Fruit fly (Drosophila melanogaster) S2 (cell line): ENCODE measurements around the gene CG34241.

Experiments used
- CG8478 ChIP-seq: fragments of >200 bp; optimal IDR thresholded peaks from 2 replicates; lab custom pipeline; 2018
- CTCF ChIP-seq, 2 experiments: fragments of >200 bp; optimal IDR thresholded peaks; 2 replicates each; lab custom pipeline; 2018

DNA sequence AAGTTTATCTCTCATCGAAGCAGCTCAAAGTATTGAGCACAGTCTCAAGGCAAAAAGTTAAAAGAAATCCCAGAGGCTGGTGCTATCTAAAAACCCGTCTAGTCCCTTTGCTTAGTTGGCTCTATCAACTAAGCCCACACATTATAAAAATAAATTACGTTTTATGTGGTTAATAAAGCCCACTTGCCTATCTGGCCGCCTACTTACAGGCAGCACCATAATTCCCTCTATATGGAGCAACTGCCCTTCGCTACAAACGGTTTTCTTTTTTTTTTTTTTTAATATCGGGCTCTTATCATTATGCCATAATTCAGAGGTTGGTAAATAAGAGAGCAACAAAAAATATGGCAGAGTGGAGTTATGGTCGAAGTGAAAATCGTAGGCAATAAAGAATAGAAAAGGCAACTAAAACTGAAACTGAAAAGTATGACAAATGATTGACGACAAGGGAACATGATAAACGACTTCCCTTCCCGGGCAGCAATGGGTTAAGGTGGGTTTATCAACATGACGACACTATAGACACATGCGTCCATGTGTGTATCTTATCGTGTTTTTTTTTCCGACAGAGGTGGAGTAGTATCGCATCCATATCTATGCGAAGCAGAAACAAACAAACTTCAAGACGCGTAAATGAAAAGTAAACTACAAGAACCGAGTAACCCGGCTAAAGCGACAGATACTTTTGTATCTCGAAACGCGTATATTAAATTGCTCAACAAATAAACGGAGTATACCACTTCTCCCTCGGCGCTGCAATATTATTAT, 49.0 kb upstream of the CG34241 start:
- no peak for TF ChIP-seq CG8478 (lab: Kevin White, UChicago)
- TF ChIP-seq CTCF (optimal IDR thresholded peaks at IDR 0.05; lab: Kevin White, UChicago), result no peak
